Fruit fly (Drosophila melanogaster) whole organism, embryonic: ENCODE measurements around the gene JIL-1.

Experiments
- CG1024 ChIP-seq: fragments of 200-800 bp; sonication (Bioruptor generic); IDR thresholded peaks from 2 replicates; pipeline ENCODE4 v1.3.6; 2022; ENCODE audit warnings: missing biosample characterization, missing genetic modification characterization
- CG11723 ChIP-seq: fragments of 200-800 bp; sonication (Bioruptor generic); optimal IDR thresholded peaks from 2 replicates; lab custom pipeline; 2017; ENCODE audit warnings: missing biosample characterization, mild to moderate bottlenecking, missing genetic modification characterization
- CG15073 ChIP-seq: fragments of 200-800 bp; sonication (Bioruptor generic); optimal IDR thresholded peaks from 2 replicates; lab custom pipeline; 2016; ENCODE audit warnings: missing biosample characterization, missing genetic modification characterization
- CG1603 ChIP-seq: fragments of 200-800 bp; sonication (Bioruptor generic); optimal IDR thresholded peaks from 2 replicates; lab custom pipeline; 2019; ENCODE audit warnings: missing biosample characterization, mild to moderate bottlenecking, missing genetic modification characterization, moderate library complexity
- CG17361 ChIP-seq: fragments of 200-800 bp; sonication (Bioruptor generic); IDR thresholded peaks from 3 replicates; pipeline ENCODE4 v1.3.6; 2022; ENCODE audit warnings: missing biosample characterization, missing genetic modification characterization
- CG17385 ChIP-seq: fragments of 200-800 bp; sonication (Bioruptor generic); optimal IDR thresholded peaks from 3 replicates; lab custom pipeline; 2018; ENCODE audit warnings: missing biosample characterization, mild to moderate bottlenecking, missing genetic modification characterization
- CG17612 ChIP-seq: fragments of 200-800 bp; sonication (Bioruptor generic); IDR thresholded peaks from 2 replicates; pipeline ENCODE4 v1.3.6; 2022; ENCODE audit warnings: missing biosample characterization, missing genetic modification characterization
- CG30020 ChIP-seq: fragments of 200-800 bp; optimal IDR thresholded peaks from 2 replicates; lab custom pipeline; 2019; ENCODE audit warnings: missing biosample characterization, mild to moderate bottlenecking, missing genetic modification characterization, moderate library complexity
- CG4282 ChIP-seq: fragments of 200-800 bp; sonication (Bioruptor generic); optimal IDR thresholded peaks from 2 replicates; lab custom pipeline; 2016; ENCODE audit warnings: missing biosample characterization, missing genetic modification characterization
- CG4360 ChIP-seq: fragments of 200-800 bp; sonication (Bioruptor generic); IDR thresholded peaks from 2 replicates; pipeline ENCODE4 v1.3.6; 2022; ENCODE audit warnings: missing biosample characterization, missing genetic modification characterization
- CG4730 ChIP-seq: fragments of 200-800 bp; sonication (Bioruptor generic); IDR thresholded peaks from 2 replicates; pipeline ENCODE4 v1.3.6; 2022; ENCODE audit warnings: missing biosample characterization, missing genetic modification characterization
- CG6654 ChIP-seq: fragments of 200-800 bp; sonication (Bioruptor generic); optimal IDR thresholded peaks from 2 replicates; lab custom pipeline; 2017; ENCODE audit warnings: missing biosample characterization, mild to moderate bottlenecking, missing genetic modification characterization
- CG7271 ChIP-seq: fragments of 200-800 bp; sonication (Bioruptor generic); optimal IDR thresholded peaks from 2 replicates; lab custom pipeline; 2018; ENCODE audit warnings: missing biosample characterization, mild to moderate bottlenecking, missing genetic modification characterization, moderate library complexity
- CG8281 ChIP-seq: fragments of 200-800 bp; sonication (Bioruptor generic); optimal IDR thresholded peaks from 2 replicates; lab custom pipeline; 2018; ENCODE audit warnings: missing biosample characterization, mild to moderate bottlenecking, missing genetic modification characterization, moderate library complexity
- CG9876 ChIP-seq: fragments of 200-800 bp; sonication (Bioruptor generic); optimal IDR thresholded peaks from 2 replicates; lab custom pipeline; 2016; ENCODE audit warnings: missing biosample characterization, missing genetic modification characterization
- Chrac-16 ChIP-seq: fragments of 200-800 bp; sonication (Bioruptor generic); optimal IDR thresholded peaks from 3 replicates; lab custom pipeline; 2016; ENCODE audit warnings: missing biosample characterization, missing genetic modification characterization
- Dad ChIP-seq: fragments of 200-800 bp; sonication (Bioruptor generic); optimal IDR thresholded peaks from 3 replicates; lab custom pipeline; 2016; ENCODE audit warnings: missing biosample characterization, missing genetic modification characterization
- Dbx ChIP-seq: fragments of 200-800 bp; sonication (Bioruptor generic); IDR thresholded peaks from 3 replicates; pipeline ENCODE4 v1.3.6; 2022; ENCODE audit warnings: missing biosample characterization, missing genetic modification characterization
- Dip2 ChIP-seq: fragments of 200-800 bp; sonication (Bioruptor generic); IDR thresholded peaks from 2 replicates; pipeline ENCODE4 v1.3.6; 2022; ENCODE audit warnings: missing biosample characterization, missing genetic modification characterization
- Dll ChIP-seq: fragments of 200-800 bp; sonication (Bioruptor generic); IDR thresholded peaks from 4 replicates; pipeline ENCODE4 v1.3.6; 2022; ENCODE audit warnings: missing biosample characterization, missing genetic modification characterization; ENCODE audit not compliant: partially characterized antibody
- E2f2 ChIP-seq: fragments of 200-800 bp; sonication (Bioruptor generic); IDR thresholded peaks from 2 replicates; pipeline ENCODE4 v1.3.6; 2022; ENCODE audit warnings: missing biosample characterization, missing genetic modification characterization
- ERR ChIP-seq: fragments of 200-800 bp; sonication (Bioruptor generic); optimal IDR thresholded peaks from 2 replicates; lab custom pipeline; 2016; ENCODE audit warnings: missing biosample characterization, missing genetic modification characterization
- HLHmδ ChIP-seq: fragments of 200-800 bp; sonication (Bioruptor generic); optimal IDR thresholded peaks from 2 replicates; lab custom pipeline; 2018; ENCODE audit warnings: missing biosample characterization, mild to moderate bottlenecking, missing genetic modification characterization, moderate library complexity
- Hmx ChIP-seq: fragments of 200-800 bp; sonication (Bioruptor generic); optimal IDR thresholded peaks from 2 replicates; lab custom pipeline; 2016; ENCODE audit warnings: missing biosample characterization, missing genetic modification characterization
- Hr78 ChIP-seq, 2 experiments: fragments of 200-800 bp in 1 of 2; fragments of >200 bp in 1 of 2; sonication (Bioruptor generic) in 1 of 2; optimal IDR thresholded peaks; 2 replicates each; lab custom pipeline; 2017 to 2019; ENCODE audit warnings: missing biosample characterization in 2 of 2, missing genetic modification characterization in 2 of 2, mild to moderate bottlenecking in 1 of 2, moderate library complexity in 1 of 2
- Jarid2 ChIP-seq: fragments of 200-800 bp; sonication (Bioruptor generic); optimal IDR thresholded peaks from 3 replicates; lab custom pipeline; 2017; ENCODE audit warnings: mild to moderate bottlenecking, missing biosample characterization, missing genetic modification reagents, missing genetic modification characterization
- Kr ChIP-seq: fragments of 200-800 bp; sonication (Bioruptor generic); optimal IDR thresholded peaks from 2 replicates; lab custom pipeline; 2017; ENCODE audit warnings: missing biosample characterization, mild to moderate bottlenecking, missing genetic modification characterization
- MTF-1 ChIP-seq: fragments of 200-800 bp; sonication (Bioruptor generic); optimal IDR thresholded peaks from 2 replicates; lab custom pipeline; 2018; ENCODE audit warnings: missing biosample characterization, mild to moderate bottlenecking, missing genetic modification characterization, borderline replicate concordance
- Mrtf ChIP-seq: fragments of 200-800 bp; sonication (Bioruptor generic); IDR thresholded peaks from 3 replicates; pipeline ENCODE4 v1.3.6; 2022; ENCODE audit warnings: missing biosample characterization, missing genetic modification characterization
- NC2β ChIP-seq: fragments of 200-800 bp; sonication (Bioruptor generic); optimal IDR thresholded peaks from 2 replicates; lab custom pipeline; 2016; ENCODE audit warnings: missing biosample characterization, missing genetic modification characterization
- ab ChIP-seq: fragments of 200-800 bp; sonication (Bioruptor generic); optimal IDR thresholded peaks from 2 replicates; lab custom pipeline; 2016; ENCODE audit warnings: missing biosample characterization, missing genetic modification characterization
- ac ChIP-seq: fragments of 200-800 bp; sonication (Bioruptor generic); optimal IDR thresholded peaks from 3 replicates; lab custom pipeline; 2017; ENCODE audit warnings: missing biosample characterization, mild to moderate bottlenecking, missing genetic modification characterization
- chinmo ChIP-seq: fragments of 200-800 bp; sonication (Bioruptor generic); IDR thresholded peaks from 4 replicates; pipeline ENCODE4 v1.3.6; 2022; ENCODE audit warnings: missing biosample characterization, missing genetic modification characterization; ENCODE audit not compliant: partially characterized antibody
- crp ChIP-seq, 2 experiments: fragments of 200-800 bp; sonication (Bioruptor generic); optimal IDR thresholded peaks; 2 replicates in 1 of 2; 3 replicates in 1 of 2; lab custom pipeline; 2017; ENCODE audit warnings: missing biosample characterization in 2 of 2, missing genetic modification characterization in 2 of 2, mild to moderate bottlenecking in 1 of 2, moderate library complexity in 1 of 2
- exex ChIP-seq: fragments of 200-800 bp; sonication (Bioruptor generic); optimal IDR thresholded peaks from 4 replicates; lab custom pipeline; 2018; ENCODE audit warnings: missing biosample characterization, mild to moderate bottlenecking, missing genetic modification characterization, moderate library complexity
- fru ChIP-seq: fragments of >200 bp; optimal IDR thresholded peaks from 2 replicates; lab custom pipeline; 2017
- fu2 ChIP-seq: fragments of 200-800 bp; sonication (Bioruptor generic); optimal IDR thresholded peaks from 2 replicates; lab custom pipeline; 2016; ENCODE audit warnings: missing biosample characterization, missing genetic modification characterization
- gfzf ChIP-seq: fragments of 200-800 bp; sonication (Bioruptor generic); optimal IDR thresholded peaks from 2 replicates; lab custom pipeline; 2016; ENCODE audit warnings: missing biosample characterization, mild to moderate bottlenecking, missing genetic modification characterization, moderate library complexity
- gro ChIP-seq: fragments of 200-800 bp; sonication (Bioruptor generic); optimal IDR thresholded peaks from 2 replicates; lab custom pipeline; 2016; ENCODE audit warnings: missing biosample characterization, missing genetic modification characterization
- lab ChIP-seq: fragments of 200-800 bp; sonication (Bioruptor generic); optimal IDR thresholded peaks from 3 replicates; lab custom pipeline; 2017; ENCODE audit warnings: missing biosample characterization, missing genetic modification characterization, mild to moderate bottlenecking, moderate library complexity, missing genetic modification reagents
- lilli ChIP-seq: fragments of 200-800 bp; sonication (Bioruptor generic); optimal IDR thresholded peaks from 3 replicates; lab custom pipeline; 2016; ENCODE audit warnings: missing biosample characterization, missing genetic modification characterization
- mirr ChIP-seq: fragments of 200-800 bp; sonication (Bioruptor generic); optimal IDR thresholded peaks from 3 replicates; lab custom pipeline; 2018; ENCODE audit warnings: missing biosample characterization, mild to moderate bottlenecking, missing genetic modification characterization
- pita ChIP-seq: fragments of 200-800 bp; sonication (Bioruptor generic); optimal IDR thresholded peaks from 2 replicates; lab custom pipeline; 2017; ENCODE audit warnings: missing biosample characterization, mild to moderate bottlenecking, missing genetic modification characterization
- prd ChIP-seq, 3 experiments: fragments of >200 bp in 2 of 3; fragments of 200-800 bp in 1 of 3; sonication (Bioruptor generic) in 1 of 3; optimal IDR thresholded peaks in 2 of 3; IDR thresholded peaks in 1 of 3; 2 replicates in 2 of 3; 3 replicates in 1 of 3; pipeline versions ENCODE4 v1.3.6 to Lab custom; 2017 to 2022; ENCODE audit warnings: missing biosample characterization in 1 of 3, missing genetic modification characterization in 1 of 3
- ranshi ChIP-seq: fragments of 200-800 bp; sonication (Bioruptor generic); IDR thresholded peaks from 2 replicates; pipeline ENCODE4 v1.3.6; 2022; ENCODE audit warnings: missing biosample characterization, missing genetic modification characterization
- salm ChIP-seq: fragments of 200-800 bp; sonication (Bioruptor generic); optimal IDR thresholded peaks from 2 replicates; lab custom pipeline; 2018; ENCODE audit warnings: missing biosample characterization, mild to moderate bottlenecking, missing genetic modification characterization
- sc ChIP-seq, 3 experiments: fragments of >200 bp in 2 of 3; fragments of 200-800 bp in 1 of 3; sonication (Bioruptor generic) in 1 of 3; optimal IDR thresholded peaks; 2 replicates in 2 of 3; 3 replicates in 1 of 3; lab custom pipeline; 2017; ENCODE audit warnings: mild to moderate bottlenecking in 1 of 3, missing biosample characterization in 1 of 3, missing genetic modification characterization in 1 of 3, missing genetic modification reagents in 1 of 3
- sd ChIP-seq: fragments of 200-800 bp; sonication (Bioruptor generic); optimal IDR thresholded peaks from 3 replicates; lab custom pipeline; 2018; ENCODE audit warnings: missing biosample characterization, mild to moderate bottlenecking, missing genetic modification characterization, moderate library complexity
- stwl ChIP-seq: fragments of 200-800 bp; sonication (Bioruptor generic); optimal IDR thresholded peaks from 3 replicates; lab custom pipeline; 2018; ENCODE audit warnings: missing biosample characterization, mild to moderate bottlenecking, missing genetic modification characterization, moderate library complexity
- sug ChIP-seq: fragments of 200-800 bp; optimal IDR thresholded peaks from 2 replicates; lab custom pipeline; 2019; ENCODE audit warnings: missing biosample characterization, mild to moderate bottlenecking, missing genetic modification characterization, moderate library complexity
- yki ChIP-seq: fragments of >200 bp; optimal IDR thresholded peaks from 3 replicates; lab custom pipeline; 2018

JIL-1 gene

DNA sequence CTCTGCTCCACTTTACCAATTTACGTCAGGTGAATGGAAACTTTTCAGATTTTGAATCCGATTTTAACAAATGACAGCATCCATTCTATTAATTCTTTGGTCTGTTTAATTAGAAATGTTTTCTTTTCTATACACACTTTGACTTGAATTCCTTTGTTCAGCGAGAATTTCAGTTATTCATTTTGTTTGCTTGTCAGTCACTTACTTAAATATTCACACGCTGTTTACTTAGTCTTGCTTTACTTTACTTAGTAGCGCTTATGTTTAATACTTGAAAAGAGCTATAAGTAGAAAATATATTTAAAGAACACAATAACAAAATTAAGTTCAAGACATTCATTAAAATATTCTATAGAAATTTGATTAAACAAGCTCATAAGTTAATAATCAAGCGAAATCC lies 14.4 kb upstream of the JIL-1 start, which contains the start of gene CG32073 (continued):
- TF ChIP-seq CG17385 (GFP tag; lab: Kevin White, UChicago) (no peak), stwl (tag; lab: Kevin White, UChicago) (no peak), CG30020 (tag; lab: Kevin White, UChicago) (no peak), chinmo (no peak), pita (GFP tag; lab: Kevin White, UChicago) (no peak), prd (optimal IDR thresholded peaks at IDR 0.05; lab: Kevin White, UChicago) (no peak), prd (GFP tag; IDR thresholded peaks at IDR 0.05; lab: Robert Waterston, UW) (no peak), CG15073 (GFP tag; lab: Kevin White, UChicago) (no peak), NC2β (GFP tag; lab: Kevin White, UChicago) (no peak), Dbx (GFP tag; lab: Robert Waterston, UW) (peak; percentile 25; the same call in 1 of the 3 replicates), CG6654 (GFP tag; lab: Kevin White, UChicago) (no peak), exex (tag; lab: Kevin White, UChicago) (no peak), CG7271 (no peak), sc (optimal IDR thresholded peaks at IDR 0.05; lab: Kevin White, UChicago) (no peak), sc (GFP tag; optimal IDR thresholded peaks at IDR 0.05; lab: Kevin White, UChicago) (no peak), mirr (GFP tag; lab: Kevin White, UChicago) (no peak), Dll (no peak), CG1603 (tag; lab: Kevin White, UChicago) (peak; percentile 23), Chrac-16 (GFP tag; lab: Kevin White, UChicago) (no peak), ac (GFP tag; lab: Kevin White, UChicago) (no peak), Hmx (GFP tag; lab: Kevin White, UChicago) (no peak), Dip2 (GFP tag; lab: Robert Waterston, UW) (no peak), ranshi (GFP tag; lab: Robert Waterston, UW) (no peak; the same call in 1 of the 2 replicates), Mrtf (GFP tag; lab: Robert Waterston, UW) (no peak), E2f2 (GFP tag; lab: Robert Waterston, UW) (no peak), fru (no peak), MTF-1 (no peak), Kr (GFP tag; lab: Kevin White, UChicago) (no peak), CG8281 (tag; lab: Kevin White, UChicago) (no peak), gfzf (GFP tag; lab: Kevin White, UChicago) (no peak), salm (tag; lab: Kevin White, UChicago) (no peak), Hr78 (GFP tag; optimal IDR thresholded peaks at IDR 0.05; lab: Kevin White, UChicago) (no peak), CG1024 (GFP tag; lab: Robert Waterston, UW) (no peak), CG17361 (GFP tag; lab: Robert Waterston, UW) (peak; percentile 53; the same call in 2 of the 3 replicates), ab (GFP tag; lab: Kevin White, UChicago) (no peak), sd (tag; lab: Kevin White, UChicago) (no peak), sug (tag; lab: Kevin White, UChicago) (no peak), CG4360 (no peak), yki (lab: Kevin White, UChicago) (no peak), CG17612 (no peak), Jarid2 (GFP tag; lab: Kevin White, UChicago) (no peak), fu2 (no peak), CG4730 (no peak), ERR (no peak), Dad (no peak), lilli (GFP tag; lab: Kevin White, UChicago) (no peak), CG4282 (GFP tag; lab: Kevin White, UChicago) (no peak), CG11723 (GFP tag; lab: Kevin White, UChicago) (no peak), CG9876 (GFP tag; lab: Kevin White, UChicago) (no peak), lab (GFP tag; lab: Kevin White, UChicago) (peak; percentile 75), crp (GFP tag; optimal IDR thresholded peaks at IDR 0.05; lab: Kevin White, UChicago) (no peak), gro (GFP tag; lab: Kevin White, UChicago) (no peak), HLHmδ (no peak)
